Fruit fly (Drosophila melanogaster): ENCODE data around the gene Taf9.

DNA sequence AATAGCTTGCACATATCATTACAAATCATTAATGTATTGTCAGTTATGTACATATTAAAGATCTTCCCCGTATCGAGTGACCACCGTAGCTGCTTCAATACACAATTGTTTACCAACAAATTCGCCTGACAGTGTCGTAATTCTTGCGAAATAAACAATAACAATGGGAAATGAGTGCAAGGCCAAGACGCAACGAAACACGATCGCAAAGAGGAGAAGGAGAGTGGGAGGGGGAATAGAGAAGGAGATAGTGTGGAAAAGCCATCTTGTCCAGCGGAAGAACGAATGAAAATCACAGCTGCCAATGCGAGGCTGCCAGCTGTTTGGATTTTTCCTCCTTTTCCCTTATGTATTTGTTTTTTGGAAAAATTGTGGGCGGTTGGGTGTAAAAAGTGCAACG, 43.3 kb downstream of the Taf9 start:
- TF ChIP-seq psq (optimal IDR thresholded peaks at IDR 0.05), result no peak
- TF ChIP-seq ttk (optimal IDR thresholded peaks at IDR 0.05), result no peak
- no peak for TF ChIP-seq h (optimal IDR thresholded peaks at IDR 0.05)
- TF ChIP-seq Myc (optimal IDR thresholded peaks at IDR 0.05), result no peak
- no peak for TF ChIP-seq Sin3A (optimal IDR thresholded peaks at IDR 0.05)

Data from Kc167 (cell line).